Worm (Caenorhabditis elegans) whole organism, L1 larva: Measurements from ENCODE around the gene nduf-2.2.
A peak's percentile ranks its signal among the peaks of the same experiment; 100 is the strongest.

Source experiments
- C16A3.4 ChIP-seq: fragments of 150-350 bp; optimal IDR thresholded peaks from 2 replicates; lab custom pipeline; 2014; ENCODE audit warnings: missing biosample characterization, missing genetic modification characterization
- C34B4.2 ChIP-seq: sonication (generic microtip); optimal IDR thresholded peaks from 2 replicates; lab custom pipeline; 2017; ENCODE audit warnings: mild to moderate bottlenecking, missing genetic modification characterization, missing compliant biosample characterization
- F16B12.6 ChIP-seq: fragments of 150-350 bp; optimal IDR thresholded peaks from 2 replicates; lab custom pipeline; 2014; ENCODE audit warnings: missing biosample characterization, missing genetic modification characterization
- Y116A8C.19 ChIP-seq: sonication (generic microtip); optimal IDR thresholded peaks from 2 replicates; lab custom pipeline; 2016; ENCODE audit warnings: missing compliant biosample characterization, missing genetic modification characterization, borderline replicate concordance
- alr-1 ChIP-seq: fragments of 200-800 bp; sonication (Bioruptor generic); optimal IDR thresholded peaks from 2 replicates; lab custom pipeline; 2018; ENCODE audit warnings: borderline replicate concordance, mild to moderate bottlenecking, missing genetic modification characterization, missing compliant biosample characterization
- ceh-82 ChIP-seq, 3 experiments: fragments of 150-350 bp in 1 of 3; sonication (generic microtip) in 2 of 3; optimal IDR thresholded peaks; 2 replicates each; lab custom pipeline; 2014 to 2017; ENCODE audit warnings: missing biosample characterization in 3 of 3, missing genetic modification characterization in 3 of 3
- ceh-88 ChIP-seq: fragments of 200-800 bp; sonication (Bioruptor generic); IDR thresholded peaks from 2 replicates; pipeline ENCODE4 v1.3.6; 2022; ENCODE audit warnings: missing genetic modification characterization, missing compliant biosample characterization
- ces-1 ChIP-seq: fragments of 150-350 bp; optimal IDR thresholded peaks from 2 replicates; lab custom pipeline; 2014; ENCODE audit warnings: missing biosample characterization, missing genetic modification reagents, missing genetic modification characterization
- dpl-1 ChIP-seq, 3 experiments: fragments of 150-350 bp in 2 of 3; sonication (generic microtip) in 1 of 3; optimal IDR thresholded peaks; 2 replicates each; lab custom pipeline; 2014 to 2017; ENCODE audit warnings: missing biosample characterization in 3 of 3, missing genetic modification characterization in 3 of 3, missing genetic modification reagents in 3 of 3
- dsc-1 ChIP-seq: sonication (generic microtip); optimal IDR thresholded peaks from 2 replicates; lab custom pipeline; 2016; ENCODE audit warnings: mild to moderate bottlenecking, missing genetic modification characterization, missing compliant biosample characterization
- efl-1 ChIP-seq, 4 experiments: fragments of 150-350 bp; optimal IDR thresholded peaks in 3 of 4; peaks in 1 of 4; 1 replicate in 1 of 4; 2 replicates in 3 of 4; lab custom pipeline; 2014; ENCODE audit warnings: missing biosample characterization in 2 of 4, missing genetic modification characterization in 2 of 4, missing genetic modification reagents in 2 of 4
- efl-3 ChIP-seq: fragments of 200-800 bp; sonication (Bioruptor generic); optimal IDR thresholded peaks from 2 replicates; lab custom pipeline; 2018; ENCODE audit warnings: mild to moderate bottlenecking, missing genetic modification characterization, missing compliant biosample characterization
- egl-13 ChIP-seq: sonication (generic microtip); optimal IDR thresholded peaks from 2 replicates; lab custom pipeline; 2016; ENCODE audit warnings: missing genotype, missing genetic modification reagents, missing genetic modification characterization, missing compliant biosample characterization
- egl-27 ChIP-seq, 2 experiments: fragments of 150-350 bp in 1 of 2; sonication (generic microtip); optimal IDR thresholded peaks; 3 replicates each; lab custom pipeline; 2017 to 2018; ENCODE audit warnings: missing biosample characterization in 2 of 2, missing genetic modification characterization in 2 of 2, missing genetic modification reagents in 2 of 2
- elt-2 ChIP-seq: sonication (generic microtip); optimal IDR thresholded peaks from 2 replicates; lab custom pipeline; 2016; ENCODE audit warnings: missing genetic modification characterization, mild to moderate bottlenecking, inconsistent platforms, missing compliant biosample characterization, missing genetic modification reagents
- elt-3 ChIP-seq, 6 experiments: fragments of 150-350 bp in 1 of 6; sonication (generic microtip); optimal IDR thresholded peaks; 2 replicates each; lab custom pipeline; 2017 to 2018; ENCODE audit warnings: missing biosample characterization in 6 of 6, missing genetic modification characterization in 6 of 6, inconsistent platforms in 1 of 6
- ets-5 ChIP-seq: fragments of 200-800 bp; sonication (Bioruptor generic); IDR thresholded peaks from 2 replicates; pipeline ENCODE4 v1.3.6; 2022; ENCODE audit warnings: missing genetic modification characterization, missing compliant biosample characterization
- fkh-10 ChIP-seq: sonication (generic microtip); optimal IDR thresholded peaks from 2 replicates; lab custom pipeline; 2017; ENCODE audit warnings: missing biosample characterization, missing genetic modification reagents, missing genetic modification characterization
- fkh-8 ChIP-seq: sonication (generic microtip); optimal IDR thresholded peaks from 2 replicates; lab custom pipeline; 2016; ENCODE audit warnings: mild to moderate bottlenecking, missing genetic modification characterization, missing compliant biosample characterization
- grh-1 ChIP-seq: fragments of 200-800 bp; sonication (Bioruptor generic); IDR thresholded peaks from 2 replicates; pipeline ENCODE4 v1.3.6; 2022; ENCODE audit warnings: missing genetic modification reagents, missing genetic modification characterization, missing compliant biosample characterization
- hpl-2 ChIP-seq: fragments of 150-350 bp; optimal IDR thresholded peaks from 2 replicates; lab custom pipeline; 2014; ENCODE audit warnings: missing biosample characterization, missing genetic modification reagents, missing genetic modification characterization
- irx-1 ChIP-seq: sonication (generic microtip); optimal IDR thresholded peaks from 2 replicates; lab custom pipeline; 2016; ENCODE audit warnings: missing genetic modification characterization, missing compliant biosample characterization
- isw-1 ChIP-seq: fragments of 200-800 bp; sonication (Bioruptor generic); IDR thresholded peaks from 2 replicates; pipeline ENCODE4 v1.3.6; 2022; ENCODE audit warnings: missing genetic modification characterization, missing compliant biosample characterization
- jun-1 ChIP-seq: fragments of 150-350 bp; optimal IDR thresholded peaks from 2 replicates; lab custom pipeline; 2014; ENCODE audit warnings: missing biosample characterization, missing genetic modification reagents, missing genetic modification characterization
- lin-15B ChIP-seq: fragments of 150-350 bp; sonication (generic microtip); optimal IDR thresholded peaks from 3 replicates; lab custom pipeline; 2014; ENCODE audit warnings: missing biosample characterization, missing genetic modification characterization
- lin-35 ChIP-seq, 2 experiments: fragments of 150-350 bp; optimal IDR thresholded peaks; 2 replicates each; lab custom pipeline; 2014; ENCODE audit warnings: missing biosample characterization in 2 of 2, missing genetic modification characterization in 2 of 2, missing genetic modification reagents in 2 of 2
- lin-39 ChIP-seq: fragments of 150-350 bp; optimal IDR thresholded peaks from 2 replicates; lab custom pipeline; 2014; ENCODE audit warnings: missing biosample characterization, missing genetic modification reagents, missing genetic modification characterization
- mdl-1 ChIP-seq, 2 experiments: fragments of 150-350 bp; optimal IDR thresholded peaks; 2 replicates each; lab custom pipeline; 2014 to 2017; ENCODE audit warnings: missing biosample characterization in 2 of 2, missing genetic modification characterization in 2 of 2, inconsistent platforms in 1 of 2
- mef-2 ChIP-seq: fragments of 150-350 bp; optimal IDR thresholded peaks from 2 replicates; lab custom pipeline; 2014; ENCODE audit warnings: missing biosample characterization, missing genetic modification characterization
- nhr-11 ChIP-seq: fragments of 150-350 bp; optimal IDR thresholded peaks from 2 replicates; lab custom pipeline; 2014; ENCODE audit warnings: missing biosample characterization, missing genetic modification characterization
- nhr-12 ChIP-seq: sonication (generic microtip); optimal IDR thresholded peaks from 2 replicates; lab custom pipeline; 2017; ENCODE audit warnings: missing biosample characterization, missing genetic modification characterization
- nhr-19 ChIP-seq: fragments of 200-800 bp; sonication (Bioruptor generic); conservative IDR thresholded peaks from 2 replicates; pipeline ENCODE4 v1.3.6; 2022; ENCODE audit warnings: missing genetic modification characterization, missing compliant biosample characterization
- nhr-20 ChIP-seq: sonication (generic microtip); optimal IDR thresholded peaks from 2 replicates; lab custom pipeline; 2016; ENCODE audit warnings: mild to moderate bottlenecking, missing genetic modification characterization, missing compliant biosample characterization
- nhr-237 ChIP-seq: fragments of 150-350 bp; optimal IDR thresholded peaks from 2 replicates; lab custom pipeline; 2014; ENCODE audit warnings: missing biosample characterization, missing genetic modification characterization
- nhr-28 ChIP-seq: fragments of 150-350 bp; optimal IDR thresholded peaks from 2 replicates; lab custom pipeline; 2014; ENCODE audit warnings: missing biosample characterization, missing genetic modification characterization
- nhr-76 ChIP-seq: sonication (generic microtip); optimal IDR thresholded peaks from 2 replicates; lab custom pipeline; 2017; ENCODE audit warnings: missing biosample characterization, missing genetic modification characterization
- nhr-77 ChIP-seq: fragments of 150-350 bp; optimal IDR thresholded peaks from 2 replicates; lab custom pipeline; 2014; ENCODE audit warnings: missing biosample characterization, missing genetic modification characterization
- nhr-85 ChIP-seq: sonication (generic microtip); peaks from one replicate; lab custom pipeline; 2016; ENCODE audit warnings: missing genetic modification characterization, inconsistent platforms, missing compliant biosample characterization
- nhr-90 ChIP-seq: sonication (generic microtip); optimal IDR thresholded peaks from 2 replicates; lab custom pipeline; 2016; ENCODE audit warnings: mild to moderate bottlenecking, missing genetic modification characterization, missing compliant biosample characterization; ENCODE audit not compliant: poor library complexity
- pag-3 ChIP-seq: sonication (generic microtip); optimal IDR thresholded peaks from 2 replicates; lab custom pipeline; 2017; ENCODE audit warnings: missing genetic modification characterization, mild to moderate bottlenecking, missing compliant biosample characterization, antibody characterized with exemption, borderline replicate concordance; ENCODE audit not compliant: insufficient read depth
- pqm-1 ChIP-seq: sonication (generic microtip); optimal IDR thresholded peaks from 3 replicates; lab custom pipeline; 2017; ENCODE audit warnings: missing biosample characterization, missing genetic modification characterization
- rnt-1 ChIP-seq: sonication (generic microtip); optimal IDR thresholded peaks from 2 replicates; lab custom pipeline; 2016; ENCODE audit warnings: mild to moderate bottlenecking, missing genetic modification characterization, moderate library complexity, missing compliant biosample characterization
- skn-1 ChIP-seq: fragments of 150-350 bp; optimal IDR thresholded peaks from 2 replicates; lab custom pipeline; 2014; ENCODE audit warnings: missing biosample characterization, missing genetic modification characterization
- sptf-1 ChIP-seq: fragments of 150-350 bp; optimal IDR thresholded peaks from 2 replicates; lab custom pipeline; 2014; ENCODE audit warnings: missing biosample characterization, missing genetic modification characterization
- swsn-7 ChIP-seq: sonication (generic microtip); optimal IDR thresholded peaks from 2 replicates; lab custom pipeline; 2016; ENCODE audit warnings: missing genetic modification characterization, missing compliant biosample characterization
- tlp-1 ChIP-seq: fragments of 150-350 bp; optimal IDR thresholded peaks from 2 replicates; lab custom pipeline; 2014; ENCODE audit warnings: missing biosample characterization, missing genetic modification characterization
- unc-30 ChIP-seq: sonication (generic microtip); optimal IDR thresholded peaks from 2 replicates; lab custom pipeline; 2017; ENCODE audit warnings: missing biosample characterization, missing genetic modification characterization
- unc-62 ChIP-seq: fragments of 150-350 bp; optimal IDR thresholded peaks from 2 replicates; lab custom pipeline; 2014; ENCODE audit warnings: missing biosample characterization, missing genetic modification reagents, missing genetic modification characterization
- unc-86 ChIP-seq: sonication (generic microtip); optimal IDR thresholded peaks from 2 replicates; lab custom pipeline; 2016; ENCODE audit warnings: missing genetic modification characterization, missing compliant biosample characterization
- unc-98 ChIP-seq: fragments of 200-800 bp; sonication (Bioruptor generic); IDR thresholded peaks from 2 replicates; pipeline ENCODE4 v1.3.6; 2022; ENCODE audit warnings: missing genetic modification characterization, missing compliant biosample characterization
- vab-15 ChIP-seq: sonication (generic microtip); optimal IDR thresholded peaks from 2 replicates; lab custom pipeline; 2017; ENCODE audit warnings: missing genotype, mild to moderate bottlenecking, missing genetic modification characterization, missing compliant biosample characterization
- zag-1 ChIP-seq: fragments of 150-350 bp; optimal IDR thresholded peaks from 2 replicates; lab custom pipeline; 2014; ENCODE audit warnings: missing biosample characterization, missing genetic modification characterization
- ztf-4 ChIP-seq: fragments of 150-350 bp; optimal IDR thresholded peaks from 2 replicates; lab custom pipeline; 2014; ENCODE audit warnings: missing biosample characterization, missing genetic modification characterization

Gene nduf-2.2

DNA sequence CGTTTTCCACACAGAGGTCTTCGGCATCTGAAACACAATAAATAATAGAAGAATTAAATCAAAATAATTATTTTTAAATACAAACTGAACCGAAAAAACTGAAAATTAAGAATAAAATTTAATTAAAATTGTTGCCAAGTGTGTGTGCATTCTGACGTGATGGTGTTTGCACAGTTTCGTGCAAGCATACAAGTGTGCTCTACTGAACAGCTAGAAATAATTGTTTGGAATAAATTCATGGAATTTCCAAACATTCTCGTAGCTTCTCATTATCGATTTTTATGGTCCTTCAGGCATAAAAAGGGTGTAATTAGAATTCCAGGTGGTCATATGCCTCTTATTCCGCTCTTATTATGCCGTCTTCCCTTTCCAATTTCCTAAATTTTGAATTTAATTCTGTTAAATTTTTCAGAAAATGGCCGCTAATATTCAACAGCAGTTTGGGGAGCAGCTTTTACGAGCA is 33.2 kb upstream of the nduf-2.2 start, which contains the start of the genes mrps-17 and txdc-9:
Gene mrps-17, minus strand, starts transcription at position 33 of the 463 bp plus-strand sequence.
Gene txdc-9, plus strand, starts transcription at position 413 of the 463 bp plus-strand sequence.
- TF ChIP-seq irx-1 (tag; lab: Kevin White, UChicago) (no peak), dsc-1 (tag; lab: Kevin White, UChicago) (no peak), lin-15B (tag; lab: Kevin White, UChicago) (peak; percentile 82), nhr-76 (tag; lab: Kevin White, UChicago) (no peak), isw-1 (GFP tag; lab: Robert Waterston, UW) (peak; percentile 54), nhr-77 (tag; lab: Kevin White, UChicago) (peak; percentile 30), efl-1 (optimal IDR thresholded peaks at IDR 0.05; lab: Kevin White, UChicago) (peak; percentile 80 to 81), efl-1 (GFP tag; optimal IDR thresholded peaks at IDR 0.05 in 1 of 2; lab: Kevin White, UChicago) (peak; percentile 80 to 96), fkh-8 (peak; percentile 44), Y116A8C.19 (tag; lab: Kevin White, UChicago) (no peak), pag-3 (no peak), sptf-1 (no peak), lin-35 (GFP tag; optimal IDR thresholded peaks at IDR 0.05; lab: Kevin White, UChicago) (peak; percentile 80 to 88), C34B4.2 (tag; lab: Kevin White, UChicago) (no peak), fkh-10 (GFP tag; lab: Kevin White, UChicago) (peak; percentile 62), ceh-82 (tag; optimal IDR thresholded peaks at IDR 0.05; lab: Kevin White, UChicago) (peak; percentile 45 to 85 (median 60)), zag-1 (tag; lab: Kevin White, UChicago) (no peak), C16A3.4 (tag; lab: Kevin White, UChicago) (peak; percentile 93), nhr-28 (no peak), mef-2 (tag; lab: Kevin White, UChicago) (no peak), jun-1 (no peak), vab-15 (tag; lab: Kevin White, UChicago) (peak; percentile 86), alr-1 (tag; lab: Kevin White, UChicago) (no peak), egl-13 (tag; lab: Kevin White, UChicago) (peak; percentile 64), elt-2 (tag; lab: Kevin White, UChicago) (peak; percentile 2), grh-1 (GFP tag; lab: Robert Waterston, UW) (no peak), ztf-4 (tag; lab: Kevin White, UChicago) (peak; percentile 49), swsn-7 (tag; lab: Kevin White, UChicago) (peak; percentile 77), nhr-20 (tag; lab: Kevin White, UChicago) (peak; percentile 78), ces-1 (GFP tag; lab: Kevin White, UChicago) (peak; percentile 87), unc-86 (peak; percentile 78), ceh-88 (GFP tag; lab: Robert Waterston, UW) (no peak; the same call in 1 of the 2 replicates), tlp-1 (tag; lab: Kevin White, UChicago) (no peak), nhr-237 (tag; lab: Kevin White, UChicago) (peak; percentile 20), elt-3 (tag; optimal IDR thresholded peaks at IDR 0.05; lab: Kevin White, UChicago) (peak in 2 of 6 experiments; percentile 45 to 76), nhr-85 (peak; percentile 52), unc-62 (GFP tag; lab: Kevin White, UChicago) (no peak), nhr-90 (peak; percentile 61), hpl-2 (GFP tag; lab: Kevin White, UChicago) (no peak), pqm-1 (no peak), unc-30 (no peak), skn-1 (peak; percentile 73), efl-3 (GFP tag; lab: Kevin White, UChicago) (no peak), unc-98 (GFP tag; lab: Robert Waterston, UW) (no peak), nhr-12 (no peak), F16B12.6 (peak; percentile 98), nhr-11 (no peak), mdl-1 (tag; optimal IDR thresholded peaks at IDR 0.05; lab: Kevin White, UChicago) (no peak), lin-39 (no peak), ets-5 (GFP tag; lab: Robert Waterston, UW) (no peak), egl-27 (tag; optimal IDR thresholded peaks at IDR 0.05; lab: Kevin White, UChicago) (no peak), rnt-1 (peak; percentile 78), nhr-19 (GFP tag; lab: Robert Waterston, UW) (peak; percentile 75), dpl-1 (GFP tag; optimal IDR thresholded peaks at IDR 0.05; lab: Kevin White, UChicago) (peak; percentile 70 to 84 (median 78))
